Worm (Caenorhabditis elegans) whole organism, L3 larva: ENCODE measurements around the gene C13A2.5.

Experiments used
- ceh-28 ChIP-seq: fragments of 150-350 bp; optimal IDR thresholded peaks from 2 replicates; lab custom pipeline; 2014; ENCODE audit warnings: missing biosample characterization, missing genetic modification reagents, missing genetic modification characterization
- elt-3 ChIP-seq, 3 experiments: fragments of 150-350 bp in 1 of 3; sonication (generic microtip) in 2 of 3; optimal IDR thresholded peaks; 2 replicates in 2 of 3; 4 replicates in 1 of 3; lab custom pipeline; 2014 to 2017; ENCODE audit warnings: missing biosample characterization in 3 of 3, missing genetic modification characterization in 3 of 3
- fos-1 ChIP-seq: fragments of 150-350 bp; optimal IDR thresholded peaks from 2 replicates; lab custom pipeline; 2014; ENCODE audit warnings: missing biosample characterization, missing genetic modification characterization
- jun-1 ChIP-seq: fragments of 150-350 bp; optimal IDR thresholded peaks from 2 replicates; lab custom pipeline; 2014; ENCODE audit warnings: missing biosample characterization, missing genetic modification reagents, missing genetic modification characterization
- lin-15B ChIP-seq: fragments of 150-350 bp; optimal IDR thresholded peaks from 2 replicates; lab custom pipeline; 2014; ENCODE audit warnings: missing biosample characterization, missing genetic modification characterization
- nhr-76 ChIP-seq: fragments of 150-350 bp; sonication (generic microtip); optimal IDR thresholded peaks from 5 replicates; lab custom pipeline; 2014; ENCODE audit warnings: missing biosample characterization, missing genetic modification characterization
- ztf-11 ChIP-seq: fragments of 150-350 bp; optimal IDR thresholded peaks from 2 replicates; lab custom pipeline; 2014; ENCODE audit warnings: missing biosample characterization, missing genetic modification characterization

ce11 chrV:7231524-7231923, 44.1 kb upstream of the C13A2.5 start:
- no peak for TF ChIP-seq ztf-11 (tag; lab: Kevin White, UChicago)
- TF ChIP-seq fos-1 (tag; lab: Kevin White, UChicago), result no peak
- TF ChIP-seq nhr-76 (tag; lab: Kevin White, UChicago), result no peak
- no peak for TF ChIP-seq jun-1 (tag; lab: Kevin White, UChicago)
- TF ChIP-seq lin-15B (tag; lab: Kevin White, UChicago), result no peak
- TF ChIP-seq elt-3 (tag; optimal IDR thresholded peaks at IDR 0.05; lab: Kevin White, UChicago), result no peak
- TF ChIP-seq ceh-28, result no peak
